Fruit fly (Drosophila melanogaster) whole organism, embryonic: ENCODE measurements around the gene CG13117.

Source experiments
- CG10267 ChIP-seq: fragments of 200-800 bp; sonication (Bioruptor generic); optimal IDR thresholded peaks from 2 replicates; lab custom pipeline; 2018; ENCODE audit warnings: missing biosample characterization, mild to moderate bottlenecking, missing genetic modification characterization, moderate library complexity
- CG10431 ChIP-seq: fragments of 200-800 bp; sonication (Bioruptor generic); optimal IDR thresholded peaks from 3 replicates; lab custom pipeline; 2018; ENCODE audit warnings: missing biosample characterization, mild to moderate bottlenecking, missing genetic modification characterization
- CG12104 ChIP-seq: fragments of 200-800 bp; sonication (Bioruptor generic); optimal IDR thresholded peaks from 3 replicates; lab custom pipeline; 2016; ENCODE audit warnings: missing biosample characterization, missing genetic modification characterization
- CG12219 ChIP-seq: fragments of 200-800 bp; sonication (Bioruptor generic); optimal IDR thresholded peaks from 3 replicates; lab custom pipeline; 2018; ENCODE audit warnings: missing biosample characterization, mild to moderate bottlenecking, missing genetic modification characterization
- CG12391 ChIP-seq: fragments of 200-800 bp; sonication (Bioruptor generic); optimal IDR thresholded peaks from 3 replicates; lab custom pipeline; 2018; ENCODE audit warnings: missing biosample characterization, mild to moderate bottlenecking, missing genetic modification characterization, moderate library complexity
- CG17359 ChIP-seq: fragments of 200-800 bp; sonication (Bioruptor generic); optimal IDR thresholded peaks from 3 replicates; lab custom pipeline; 2018; ENCODE audit warnings: missing biosample characterization, mild to moderate bottlenecking, missing genetic modification characterization, moderate library complexity
- CG1792 ChIP-seq: fragments of 200-800 bp; sonication (Bioruptor generic); optimal IDR thresholded peaks from 2 replicates; lab custom pipeline; 2016; ENCODE audit warnings: missing biosample characterization, missing genetic modification characterization
- CG2129 ChIP-seq: fragments of 200-800 bp; sonication (Bioruptor generic); IDR thresholded peaks from 2 replicates; pipeline ENCODE4 v1.3.6; 2022; ENCODE audit warnings: missing biosample characterization, missing genetic modification characterization; ENCODE audit not compliant: partially characterized antibody
- CG31388 ChIP-seq: fragments of 200-800 bp; sonication (Bioruptor generic); optimal IDR thresholded peaks from 2 replicates; lab custom pipeline; 2016; ENCODE audit warnings: missing biosample characterization, missing genetic modification characterization
- CG4328 ChIP-seq: fragments of 200-800 bp; sonication (Bioruptor generic); optimal IDR thresholded peaks from 3 replicates; lab custom pipeline; 2017; ENCODE audit warnings: missing biosample characterization, missing genetic modification reagents, missing genetic modification characterization
- CG4730 ChIP-seq: fragments of 200-800 bp; sonication (Bioruptor generic); IDR thresholded peaks from 2 replicates; pipeline ENCODE4 v1.3.6; 2022; ENCODE audit warnings: missing biosample characterization, missing genetic modification characterization
- CG5953 ChIP-seq: fragments of 200-800 bp; sonication (Bioruptor generic); IDR thresholded peaks from 2 replicates; pipeline ENCODE4 v1.3.6; 2022; ENCODE audit warnings: missing biosample characterization, missing genetic modification characterization
- CG7745 ChIP-seq: fragments of 200-800 bp; sonication (Bioruptor generic); optimal IDR thresholded peaks from 2 replicates; lab custom pipeline; 2018; ENCODE audit warnings: missing biosample characterization, mild to moderate bottlenecking, missing genetic modification characterization, moderate library complexity
- CG9609 ChIP-seq: fragments of 200-800 bp; sonication (Bioruptor generic); optimal IDR thresholded peaks from 3 replicates; lab custom pipeline; 2016; ENCODE audit warnings: missing biosample characterization, missing genetic modification characterization
- Dbx ChIP-seq: fragments of 200-800 bp; sonication (Bioruptor generic); IDR thresholded peaks from 3 replicates; pipeline ENCODE4 v1.3.6; 2022; ENCODE audit warnings: missing biosample characterization, missing genetic modification characterization
- Dek ChIP-seq: fragments of 200-800 bp; sonication (Bioruptor generic); optimal IDR thresholded peaks from 3 replicates; lab custom pipeline; 2019; ENCODE audit warnings: missing biosample characterization, mild to moderate bottlenecking, missing genetic modification characterization, moderate library complexity
- E2f1 ChIP-seq: fragments of 200-800 bp; sonication (Bioruptor generic); IDR thresholded peaks from 2 replicates; pipeline ENCODE4 v1.3.6; 2022; ENCODE audit warnings: missing biosample characterization, missing genetic modification characterization
- ERR ChIP-seq: fragments of 200-800 bp; sonication (Bioruptor generic); optimal IDR thresholded peaks from 2 replicates; lab custom pipeline; 2016; ENCODE audit warnings: missing biosample characterization, missing genetic modification characterization
- H2.0 ChIP-seq: fragments of 200-800 bp; sonication (Bioruptor generic); IDR thresholded peaks from 2 replicates; pipeline ENCODE4 v1.3.6; 2022; ENCODE audit warnings: missing biosample characterization, missing genetic modification characterization
- HLH3B ChIP-seq: fragments of 200-800 bp; sonication (Bioruptor generic); IDR thresholded peaks from 2 replicates; pipeline ENCODE4 v1.3.6; 2022; ENCODE audit warnings: missing biosample characterization, missing genetic modification characterization
- HLH54F ChIP-seq: fragments of 200-800 bp; sonication (Bioruptor generic); optimal IDR thresholded peaks from 3 replicates; lab custom pipeline; 2016; ENCODE audit warnings: missing biosample characterization, missing genetic modification characterization
- HmgZ ChIP-seq: fragments of 200-800 bp; sonication (Bioruptor generic); optimal IDR thresholded peaks from 2 replicates; lab custom pipeline; 2018; ENCODE audit warnings: missing biosample characterization, mild to moderate bottlenecking, missing genetic modification characterization
- Hmr ChIP-seq: fragments of 200-800 bp; sonication (Bioruptor generic); optimal IDR thresholded peaks from 3 replicates; lab custom pipeline; 2017; ENCODE audit warnings: mild to moderate bottlenecking, missing biosample characterization, missing genetic modification reagents, missing genetic modification characterization
- Lhr ChIP-seq: fragments of 200-800 bp; sonication (Bioruptor generic); optimal IDR thresholded peaks from 3 replicates; lab custom pipeline; 2017; ENCODE audit warnings: mild to moderate bottlenecking, missing biosample characterization, missing genetic modification reagents, missing genetic modification characterization
- Mrtf ChIP-seq: fragments of 200-800 bp; sonication (Bioruptor generic); IDR thresholded peaks from 3 replicates; pipeline ENCODE4 v1.3.6; 2022; ENCODE audit warnings: missing biosample characterization, missing genetic modification characterization
- NK7.1 ChIP-seq: fragments of 200-800 bp; sonication (Bioruptor generic); optimal IDR thresholded peaks from 3 replicates; lab custom pipeline; 2016; ENCODE audit warnings: missing biosample characterization, missing genetic modification characterization
- Pdp1 ChIP-seq, 2 experiments: fragments of 200-800 bp; sonication (Bioruptor generic); optimal IDR thresholded peaks; 3 replicates each; lab custom pipeline; 2016; ENCODE audit warnings: missing biosample characterization in 2 of 2, missing genetic modification characterization in 2 of 2, mild to moderate bottlenecking in 1 of 2, moderate library complexity in 1 of 2
- Trl ChIP-seq, 3 experiments: fragments of >200 bp in 2 of 3; fragments of 200-800 bp in 1 of 3; sonication (Bioruptor generic) in 1 of 3; optimal IDR thresholded peaks; 2 replicates in 1 of 3; 3 replicates in 2 of 3; lab custom pipeline; 2016 to 2017; ENCODE audit warnings: missing biosample characterization in 1 of 3, missing genetic modification characterization in 1 of 3
- Vsx1 ChIP-seq: fragments of 200-800 bp; sonication (Bioruptor generic); optimal IDR thresholded peaks from 2 replicates; lab custom pipeline; 2017; ENCODE audit warnings: missing biosample characterization, mild to moderate bottlenecking, missing genetic modification characterization, missing genetic modification reagents
- ash1 ChIP-seq: fragments of 200-800 bp; sonication (Bioruptor generic); optimal IDR thresholded peaks from 2 replicates; lab custom pipeline; 2018; ENCODE audit warnings: missing biosample characterization, mild to moderate bottlenecking, missing genetic modification characterization
- ato ChIP-seq: fragments of 200-800 bp; sonication (Bioruptor generic); IDR thresholded peaks from 2 replicates; pipeline ENCODE4 v1.3.6; 2022; ENCODE audit warnings: missing biosample characterization, missing genetic modification characterization; ENCODE audit not compliant: partially characterized antibody
- chinmo ChIP-seq: fragments of 200-800 bp; sonication (Bioruptor generic); IDR thresholded peaks from 4 replicates; pipeline ENCODE4 v1.3.6; 2022; ENCODE audit warnings: missing biosample characterization, missing genetic modification characterization; ENCODE audit not compliant: partially characterized antibody
- chm ChIP-seq: fragments of 200-800 bp; sonication (Bioruptor generic); IDR thresholded peaks from 2 replicates; pipeline ENCODE4 v1.3.6; 2022; ENCODE audit warnings: missing biosample characterization, missing genetic modification characterization
- chn ChIP-seq: fragments of 200-800 bp; sonication (Bioruptor generic); optimal IDR thresholded peaks from 2 replicates; lab custom pipeline; 2016; ENCODE audit warnings: missing biosample characterization, missing genetic modification characterization
- en ChIP-seq: fragments of 200-800 bp; sonication (Bioruptor generic); optimal IDR thresholded peaks from 2 replicates; lab custom pipeline; 2016; ENCODE audit warnings: missing biosample characterization, missing genetic modification characterization
- fd96Cb ChIP-seq: fragments of 200-800 bp; sonication (Bioruptor generic); optimal IDR thresholded peaks from 2 replicates; lab custom pipeline; 2018; ENCODE audit warnings: missing biosample characterization, mild to moderate bottlenecking, missing genetic modification characterization, moderate library complexity
- gro ChIP-seq: fragments of 200-800 bp; sonication (Bioruptor generic); optimal IDR thresholded peaks from 2 replicates; lab custom pipeline; 2016; ENCODE audit warnings: missing biosample characterization, missing genetic modification characterization
- h ChIP-seq: fragments of >200 bp; optimal IDR thresholded peaks from 2 replicates; lab custom pipeline; 2017
- oc ChIP-seq: fragments of 200-800 bp; sonication (Bioruptor generic); optimal IDR thresholded peaks from 2 replicates; lab custom pipeline; 2018; ENCODE audit warnings: missing biosample characterization, mild to moderate bottlenecking, missing genetic modification characterization, moderate library complexity
- odd ChIP-seq: fragments of 200-800 bp; sonication (Bioruptor generic); optimal IDR thresholded peaks from 2 replicates; lab custom pipeline; 2017; ENCODE audit warnings: missing biosample characterization, mild to moderate bottlenecking, missing genetic modification characterization
- p53 ChIP-seq: fragments of 200-800 bp; sonication (Bioruptor generic); optimal IDR thresholded peaks from 2 replicates; lab custom pipeline; 2016; ENCODE audit warnings: missing biosample characterization, missing genetic modification characterization
- pros ChIP-seq: fragments of 200-800 bp; sonication (Bioruptor generic); optimal IDR thresholded peaks from 3 replicates; lab custom pipeline; 2019; ENCODE audit warnings: missing biosample characterization, mild to moderate bottlenecking, missing genetic modification characterization, moderate library complexity
- row ChIP-seq: fragments of 200-800 bp; sonication (Bioruptor generic); IDR thresholded peaks from 3 replicates; pipeline ENCODE4 v1.3.6; 2022; ENCODE audit warnings: missing biosample characterization, missing genetic modification characterization
- sima ChIP-seq: fragments of 200-800 bp; sonication (Bioruptor generic); optimal IDR thresholded peaks from 2 replicates; lab custom pipeline; 2016; ENCODE audit warnings: missing biosample characterization, missing genetic modification characterization
- slbo ChIP-seq: fragments of 200-800 bp; sonication (Bioruptor generic); IDR thresholded peaks from 2 replicates; pipeline ENCODE4 v1.3.6; 2022; ENCODE audit warnings: missing biosample characterization, missing genetic modification characterization
- tll ChIP-seq, 2 experiments: fragments of 200-800 bp in 1 of 2; fragments of >200 bp in 1 of 2; sonication (Bioruptor generic) in 1 of 2; optimal IDR thresholded peaks; 2 replicates each; lab custom pipeline; 2017 to 2019; ENCODE audit warnings: missing biosample characterization in 2 of 2, missing genetic modification characterization in 2 of 2, mild to moderate bottlenecking in 1 of 2, moderate library complexity in 1 of 2
- tup ChIP-seq: fragments of 200-800 bp; sonication (Bioruptor generic); optimal IDR thresholded peaks from 2 replicates; lab custom pipeline; 2016; ENCODE audit warnings: missing biosample characterization, mild to moderate bottlenecking, missing genetic modification characterization, moderate library complexity

Gene CG13117

DNA sequence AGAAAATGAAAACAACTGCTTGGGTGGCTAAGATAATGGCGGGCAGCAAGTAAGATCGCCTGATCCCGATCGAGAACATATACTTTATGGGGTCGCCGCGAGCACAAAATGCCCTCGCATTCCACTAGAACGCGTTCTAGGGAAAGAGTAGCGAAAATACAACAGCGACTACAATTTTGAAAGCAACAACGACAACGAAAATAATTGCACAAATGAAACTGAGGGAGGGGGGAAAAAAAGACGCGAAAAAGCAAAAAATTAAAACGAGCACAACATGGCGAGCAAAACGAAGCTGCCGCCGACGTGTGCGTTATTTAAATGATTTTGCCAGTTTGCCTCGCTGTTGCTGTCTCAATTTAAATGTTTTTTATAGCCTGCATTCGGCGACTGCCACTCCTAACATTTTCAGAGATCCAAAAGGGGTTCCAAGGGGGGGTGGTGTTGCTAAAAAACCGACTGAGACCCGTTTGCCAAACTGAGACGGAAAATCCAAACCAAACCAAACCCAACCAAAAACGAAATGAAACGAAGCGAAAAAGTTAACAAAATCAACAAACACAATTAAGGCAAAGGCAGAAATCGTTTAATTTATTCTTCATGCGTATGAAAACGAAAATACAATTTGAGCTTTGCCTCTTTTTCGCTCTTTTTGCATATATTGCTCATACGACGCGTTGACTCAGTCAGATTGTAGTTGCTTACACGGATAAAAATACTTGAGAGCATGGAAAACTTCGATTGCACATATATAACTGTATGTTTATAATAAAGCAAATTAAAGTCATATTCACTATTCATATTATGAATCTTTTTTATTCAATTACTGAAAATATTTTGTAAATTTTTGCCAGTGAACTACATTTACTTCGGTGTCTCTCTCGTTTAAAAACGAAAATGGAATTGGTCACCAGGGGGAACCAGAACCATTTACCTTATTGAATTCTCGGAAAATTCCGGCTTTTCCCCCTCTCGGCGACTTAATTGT, 43.8 kb upstream of the CG13117 start:
- TF ChIP-seq Pdp1 (GFP tag; optimal IDR thresholded peaks at IDR 0.05; lab: Kevin White, UChicago), result peak in 1 of 2 experiments; percentile 25
- TF ChIP-seq HLH54F (GFP tag; lab: Kevin White, UChicago), result peak; percentile 0
- no peak for TF ChIP-seq ato (GFP tag; lab: Robert Waterston, UW)
- no peak for TF ChIP-seq sima (GFP tag; lab: Kevin White, UChicago)
- no peak for TF ChIP-seq CG1792 (GFP tag; lab: Kevin White, UChicago)
- TF ChIP-seq CG7745, result no peak
- no peak for TF ChIP-seq CG10431 (GFP tag; lab: Kevin White, UChicago)
- TF ChIP-seq h (lab: Kevin White, UChicago), result no peak
- peak; percentile 89 for TF ChIP-seq Dbx
- TF ChIP-seq CG2129 (GFP tag; lab: Robert Waterston, UW), result no peak
- peak; percentile 75; the same call in 1 of the 2 replicates for TF ChIP-seq chm (GFP tag; lab: Robert Waterston, UW)
- no peak for TF ChIP-seq NK7.1 (GFP tag; lab: Kevin White, UChicago)
- peak; percentile 69 for TF ChIP-seq Dek (tag; lab: Kevin White, UChicago)
- no peak for TF ChIP-seq ash1
- no peak for TF ChIP-seq tup
- TF ChIP-seq CG12219 (GFP tag; lab: Kevin White, UChicago), result peak; percentile 33
- TF ChIP-seq oc (tag; lab: Kevin White, UChicago), result no peak
- peak; percentile 42 for TF ChIP-seq CG10267 (tag; lab: Kevin White, UChicago)
- peak; percentile 60 for TF ChIP-seq CG17359 (tag; lab: Kevin White, UChicago)
- no peak for TF ChIP-seq tll (GFP tag; optimal IDR thresholded peaks at IDR 0.05; lab: Kevin White, UChicago)
- TF ChIP-seq CG12391 (tag; lab: Kevin White, UChicago), result peak; percentile 55
- TF ChIP-seq CG4328 (GFP tag; lab: Kevin White, UChicago), result no peak
- TF ChIP-seq pros, result no peak
- peak; percentile 28; the same call in 1 of the 3 replicates for TF ChIP-seq Mrtf
- peak; percentile 59; the same call in 1 of the 2 replicates for TF ChIP-seq CG5953 (GFP tag; lab: Robert Waterston, UW)
- peak; percentile 81 for TF ChIP-seq H2.0
- no peak for TF ChIP-seq CG31388 (GFP tag; lab: Kevin White, UChicago)
- TF ChIP-seq CG4730 (GFP tag; lab: Robert Waterston, UW), result peak; percentile 57; the same call in 1 of the 2 replicates
- TF ChIP-seq HmgZ (tag; lab: Kevin White, UChicago), result peak; percentile 14
- TF ChIP-seq odd, result no peak
- TF ChIP-seq slbo, result peak; percentile 95
- no peak for TF ChIP-seq ERR (GFP tag; lab: Kevin White, UChicago)
- peak; percentile 25 for TF ChIP-seq fd96Cb (tag; lab: Kevin White, UChicago)
- TF ChIP-seq chinmo (GFP tag; lab: Robert Waterston, UW), result peak; percentile 97; the same call in 3 of the 4 replicates
- TF ChIP-seq en (GFP tag; lab: Kevin White, UChicago), result no peak
- no peak for TF ChIP-seq Lhr (GFP tag; lab: Kevin White, UChicago)
- TF ChIP-seq Vsx1, result no peak
- peak in 1 of 2 experiments; percentile 35 for TF ChIP-seq Trl (optimal IDR thresholded peaks at IDR 0.05; lab: Kevin White, UChicago)
- no peak for TF ChIP-seq Trl (GFP tag; optimal IDR thresholded peaks at IDR 0.05; lab: Kevin White, UChicago)
- peak; percentile 30 for TF ChIP-seq CG12104 (GFP tag; lab: Kevin White, UChicago)
- peak; percentile 78 for TF ChIP-seq HLH3B (GFP tag; lab: Robert Waterston, UW)
- TF ChIP-seq E2f1 (GFP tag; lab: Robert Waterston, UW), result peak; percentile 86
- TF ChIP-seq row (GFP tag; lab: Robert Waterston, UW), result peak; percentile 89
- TF ChIP-seq gro, result peak; percentile 4
- TF ChIP-seq CG9609 (GFP tag; lab: Kevin White, UChicago), result no peak
- TF ChIP-seq Hmr, result peak; percentile 81
- TF ChIP-seq chn (GFP tag; lab: Kevin White, UChicago), result peak; percentile 10
- no peak for TF ChIP-seq p53 (GFP tag; lab: Kevin White, UChicago)
